Worm (Caenorhabditis elegans) whole organism, L4 larva: ENCODE data around the gene unc-68.

ENCODE experiments used
- D1046.2 ChIP-seq: fragments of 200-800 bp; sonication (Bioruptor generic); IDR thresholded peaks from 2 replicates; pipeline ENCODE4 v1.3.6; 2022; ENCODE audit warnings: missing genetic modification characterization, missing compliant biosample characterization
- F10B5.3 ChIP-seq: sonication (generic microtip); optimal IDR thresholded peaks from 2 replicates; lab custom pipeline; 2016; ENCODE audit warnings: mild to moderate bottlenecking, missing genetic modification characterization, missing compliant biosample characterization
- F44E2.7 ChIP-seq: fragments of 200-800 bp; sonication (Bioruptor generic); IDR thresholded peaks from 2 replicates; pipeline ENCODE4 v2.1.2; 2022; ENCODE audit warnings: missing genetic modification characterization, missing compliant biosample characterization
- F49E8.2 ChIP-seq: sonication (generic microtip); optimal IDR thresholded peaks from 2 replicates; lab custom pipeline; 2016; ENCODE audit warnings: missing compliant biosample characterization, mild to moderate bottlenecking, missing genetic modification characterization, borderline replicate concordance
- Y5F2A.4 ChIP-seq: fragments of 200-800 bp; sonication (Bioruptor generic); optimal IDR thresholded peaks from 2 replicates; lab custom pipeline; 2018; ENCODE audit warnings: mild to moderate bottlenecking, missing genetic modification characterization, missing compliant biosample characterization
- ZK337.2 ChIP-seq: fragments of 200-800 bp; sonication (Bioruptor generic); IDR thresholded peaks from 2 replicates; pipeline ENCODE4 v1.3.6; 2022; ENCODE audit warnings: missing genetic modification reagents, missing genetic modification characterization, missing compliant biosample characterization
- aha-1 ChIP-seq: fragments of 150-350 bp; peaks from one replicate; lab custom pipeline; 2014; ENCODE audit warnings: missing biosample characterization, missing genetic modification characterization
- aly-2 ChIP-seq: sonication (generic microtip); optimal IDR thresholded peaks from 2 replicates; lab custom pipeline; 2018; ENCODE audit warnings: missing biosample characterization, missing genetic modification characterization
- arid-1 ChIP-seq: fragments of 200-800 bp; sonication (Bioruptor generic); conservative IDR thresholded peaks from 2 replicates; pipeline ENCODE4 v1.3.6; 2022; ENCODE audit warnings: missing genetic modification reagents, missing genetic modification characterization, missing compliant biosample characterization
- daf-12 ChIP-seq: fragments of 150-350 bp; optimal IDR thresholded peaks from 2 replicates; lab custom pipeline; 2014; ENCODE audit warnings: missing biosample characterization, missing genetic modification reagents, missing genetic modification characterization
- daf-16 ChIP-seq, 3 experiments: sonication (generic microtip); optimal IDR thresholded peaks; 2 replicates each; lab custom pipeline; 2016 to 2017; ENCODE audit warnings: missing genetic modification characterization in 3 of 3, missing genetic modification reagents in 3 of 3, mild to moderate bottlenecking in 2 of 3, missing compliant biosample characterization in 2 of 3, missing biosample characterization in 1 of 3, moderate library complexity in 1 of 3
- daf-19 ChIP-seq: fragments of 200-800 bp; sonication (Bioruptor generic); conservative IDR thresholded peaks from 2 replicates; pipeline ENCODE4 v1.3.6; 2022; ENCODE audit warnings: missing genetic modification characterization, missing compliant biosample characterization
- dmd-6 ChIP-seq: fragments of 200-800 bp; sonication (Bioruptor generic); IDR thresholded peaks from 2 replicates; pipeline ENCODE4 v1.3.6; 2022; ENCODE audit warnings: missing genetic modification reagents, missing genetic modification characterization, missing compliant biosample characterization
- dmd-8 ChIP-seq: fragments of 200-800 bp; sonication (Bioruptor generic); IDR thresholded peaks from 2 replicates; pipeline ENCODE4 v1.3.6; 2022; ENCODE audit warnings: missing genetic modification characterization, missing compliant biosample characterization
- dpl-1 ChIP-seq: fragments of 150-350 bp; optimal IDR thresholded peaks from 2 replicates; lab custom pipeline; 2014; ENCODE audit warnings: missing biosample characterization, missing genetic modification reagents, missing genetic modification characterization
- egl-43 ChIP-seq: fragments of 200-800 bp; sonication (Bioruptor generic); IDR thresholded peaks from 2 replicates; pipeline ENCODE4 v1.3.6; 2022; ENCODE audit warnings: missing genetic modification reagents, missing genetic modification characterization, missing compliant biosample characterization
- fos-1 ChIP-seq: fragments of 150-350 bp; optimal IDR thresholded peaks from 2 replicates; lab custom pipeline; 2014; ENCODE audit warnings: missing biosample characterization, missing genetic modification characterization
- hif-1 ChIP-seq, 2 experiments: sonication (generic microtip); optimal IDR thresholded peaks; 2 replicates each; lab custom pipeline; 2016 to 2017; ENCODE audit warnings: missing compliant biosample characterization in 2 of 2, missing genetic modification characterization in 2 of 2, missing genetic modification reagents in 2 of 2, missing genotype in 2 of 2, mild to moderate bottlenecking in 1 of 2
- hlh-11 ChIP-seq: fragments of 200-800 bp; sonication (Bioruptor generic); optimal IDR thresholded peaks from 2 replicates; lab custom pipeline; 2018; ENCODE audit warnings: mild to moderate bottlenecking, missing genetic modification characterization, missing compliant biosample characterization
- hmg-1.1 ChIP-seq: fragments of 200-800 bp; sonication (Bioruptor generic); IDR thresholded peaks from 2 replicates; pipeline ENCODE4 v1.3.6; 2022; ENCODE audit warnings: missing genetic modification reagents, missing genetic modification characterization, missing compliant biosample characterization
- lim-7 ChIP-seq: fragments of 200-800 bp; sonication (Bioruptor generic); IDR thresholded peaks from 2 replicates; pipeline ENCODE4 v1.3.6; 2022; ENCODE audit warnings: missing genetic modification characterization, missing compliant biosample characterization
- lin-1 ChIP-seq: fragments of 200-800 bp; sonication (Bioruptor generic); IDR thresholded peaks from 2 replicates; pipeline ENCODE4 v1.3.6; 2022; ENCODE audit warnings: missing genetic modification reagents, missing genetic modification characterization, missing compliant biosample characterization
- lin-13 ChIP-seq: fragments of 150-350 bp; optimal IDR thresholded peaks from 2 replicates; lab custom pipeline; 2014; ENCODE audit warnings: missing biosample characterization, missing genetic modification reagents, missing genetic modification characterization
- lin-15B ChIP-seq: fragments of 150-350 bp; sonication (generic microtip); optimal IDR thresholded peaks from 3 replicates; lab custom pipeline; 2014; ENCODE audit warnings: missing biosample characterization, missing genetic modification characterization
- lin-29 ChIP-seq: fragments of 200-800 bp; sonication (Bioruptor generic); IDR thresholded peaks from 2 replicates; pipeline ENCODE4 v1.3.6; 2022; ENCODE audit warnings: missing genetic modification reagents, missing genetic modification characterization, missing compliant biosample characterization
- mes-2 ChIP-seq: sonication (generic microtip); optimal IDR thresholded peaks from 2 replicates; lab custom pipeline; 2016; ENCODE audit warnings: missing genotype, mild to moderate bottlenecking, missing genetic modification characterization, missing compliant biosample characterization; ENCODE audit not compliant: poor library complexity, severe bottlenecking
- nhr-11 ChIP-seq: fragments of 150-350 bp; optimal IDR thresholded peaks from 2 replicates; lab custom pipeline; 2014; ENCODE audit warnings: missing biosample characterization, missing genetic modification characterization
- nhr-237 ChIP-seq: sonication (generic microtip); optimal IDR thresholded peaks from 2 replicates; lab custom pipeline; 2017; ENCODE audit warnings: missing biosample characterization, missing genetic modification characterization
- nhr-41 ChIP-seq: fragments of 200-800 bp; sonication (Bioruptor generic); IDR thresholded peaks from 2 replicates; pipeline ENCODE4 v1.3.6; 2022; ENCODE audit warnings: missing genetic modification reagents, missing genetic modification characterization, missing compliant biosample characterization
- nhr-48 ChIP-seq: sonication (generic microtip); optimal IDR thresholded peaks from 2 replicates; lab custom pipeline; 2016; ENCODE audit warnings: mild to moderate bottlenecking, missing genetic modification characterization, missing compliant biosample characterization
- pqm-1 ChIP-seq: sonication (generic microtip); optimal IDR thresholded peaks from 2 replicates; lab custom pipeline; 2017; ENCODE audit warnings: missing biosample characterization, missing genetic modification characterization
- saeg-2 ChIP-seq: fragments of 200-800 bp; sonication (Bioruptor generic); IDR thresholded peaks from 2 replicates; pipeline ENCODE4 v1.3.6; 2022; ENCODE audit warnings: missing genetic modification reagents, missing genetic modification characterization, missing compliant biosample characterization
- set-16 ChIP-seq: fragments of 200-800 bp; sonication (Bioruptor generic); IDR thresholded peaks from 2 replicates; pipeline ENCODE4 v1.3.6; 2022; ENCODE audit warnings: missing genetic modification reagents, missing genetic modification characterization, missing compliant biosample characterization
- tag-97 ChIP-seq: fragments of 200-800 bp; sonication (Bioruptor generic); IDR thresholded peaks from 2 replicates; pipeline ENCODE4 v1.3.6; 2022; ENCODE audit warnings: missing genetic modification characterization, missing compliant biosample characterization
- unc-62 ChIP-seq, 3 experiments: fragments of 150-350 bp in 1 of 3; sonication (generic microtip); optimal IDR thresholded peaks in 2 of 3; peaks in 1 of 3; 1 replicate in 1 of 3; 2 replicates in 2 of 3; lab custom pipeline; 2014 to 2017; ENCODE audit warnings: missing biosample characterization in 3 of 3, missing genetic modification characterization in 3 of 3, missing genetic modification reagents in 3 of 3, missing genotype in 1 of 3
- zag-1 ChIP-seq: fragments of 150-350 bp; optimal IDR thresholded peaks from 2 replicates; lab custom pipeline; 2014; ENCODE audit warnings: missing biosample characterization, missing genetic modification characterization
- zfp-2 ChIP-seq: sonication (generic microtip); optimal IDR thresholded peaks from 2 replicates; lab custom pipeline; 2016; ENCODE audit warnings: mild to moderate bottlenecking, missing genetic modification characterization, missing compliant biosample characterization
- zip-11 ChIP-seq: fragments of 200-800 bp; sonication (Bioruptor generic); IDR thresholded peaks from 2 replicates; pipeline ENCODE4 v1.3.6; 2022; ENCODE audit warnings: missing genetic modification characterization, missing compliant biosample characterization
- zip-2 ChIP-seq: fragments of 150-350 bp; optimal IDR thresholded peaks from 2 replicates; lab custom pipeline; 2014; ENCODE audit warnings: missing biosample characterization, missing genetic modification characterization

Gene unc-68

DNA sequence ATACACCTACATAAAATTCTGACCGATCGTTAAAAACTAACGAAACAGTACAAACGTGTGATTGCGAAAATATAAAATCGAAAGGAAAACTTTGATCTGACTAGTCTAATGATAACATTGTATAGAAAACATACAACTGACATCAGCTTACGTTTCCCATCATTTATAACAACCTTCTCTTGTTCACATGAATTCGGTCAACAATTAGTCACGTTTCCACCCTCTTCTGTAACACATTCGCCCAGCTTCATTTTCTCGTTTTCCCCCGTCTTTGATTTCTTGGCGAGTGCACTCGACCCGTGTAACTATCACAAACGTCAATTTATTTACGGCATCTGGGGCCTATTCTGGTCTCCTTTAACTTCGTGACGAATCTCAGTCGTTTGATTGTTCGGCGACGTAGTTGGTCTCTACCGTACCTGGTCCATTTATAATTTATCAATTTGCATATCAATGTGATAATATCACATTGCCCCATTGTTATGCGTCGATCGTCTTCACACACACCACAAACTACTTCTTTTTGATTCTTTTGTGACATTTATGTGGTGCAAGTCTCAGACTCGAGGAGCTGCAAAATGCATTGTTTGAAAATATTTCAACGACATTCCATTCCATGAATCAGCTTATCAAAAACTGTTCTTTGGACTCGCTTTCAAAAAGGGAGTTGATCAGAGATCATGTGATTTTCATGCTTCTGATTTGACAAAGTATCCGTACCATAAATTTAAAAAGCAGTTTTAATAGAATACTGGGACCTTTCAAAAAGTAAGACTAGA is 27.8 kb downstream of the unc-68 start (continued):
- TF ChIP-seq aha-1: peak; percentile 89
- TF ChIP-seq mes-2 (tag; lab: Kevin White, UChicago): peak; percentile 35
- peak in 1 of 2 experiments; percentile 64 for TF ChIP-seq unc-62 (GFP tag; optimal IDR thresholded peaks at IDR 0.05 in 1 of 2; lab: Kevin White, UChicago)
- TF ChIP-seq unc-62 (tag; optimal IDR thresholded peaks at IDR 0.05; lab: Kevin White, UChicago): no peak
- TF ChIP-seq nhr-237 (tag; lab: Kevin White, UChicago): no peak
- no peak for TF ChIP-seq ZK337.2 (GFP tag; lab: Robert Waterston, UW)
- no peak for TF ChIP-seq saeg-2
- no peak for TF ChIP-seq nhr-41
- no peak for TF ChIP-seq dmd-8 (GFP tag; lab: Robert Waterston, UW)
- no peak for TF ChIP-seq arid-1 (GFP tag; lab: Robert Waterston, UW)
- TF ChIP-seq fos-1 (tag; lab: Kevin White, UChicago): no peak

DNA sequence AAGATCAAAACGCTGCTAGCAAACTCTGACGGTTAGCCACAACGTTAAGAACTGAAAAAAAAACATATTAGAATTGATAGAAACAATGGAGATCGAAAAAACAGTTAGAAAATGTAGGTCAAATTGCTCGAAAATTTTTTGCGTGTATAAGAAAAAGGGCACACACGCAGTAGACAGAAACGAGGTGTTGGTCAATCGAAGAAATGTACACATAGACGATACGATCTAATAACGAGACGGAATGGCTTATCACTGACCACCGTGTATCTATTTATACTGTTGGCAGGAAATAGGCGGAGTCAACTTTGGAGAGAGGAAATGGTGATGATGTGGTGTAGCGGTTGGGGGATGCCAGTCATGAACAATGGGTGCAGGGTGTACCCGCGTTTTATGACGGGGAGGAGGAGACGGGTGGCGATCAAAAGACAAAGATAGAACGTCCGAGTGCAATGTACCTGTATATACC is 28.6 kb downstream of the unc-68 start, which contains the start of gene odc-1:
Gene odc-1 (minus strand): TSS at position 51 of the 466 bp plus-strand sequence.
- TF ChIP-seq zip-11 (GFP tag; lab: Robert Waterston, UW) (no peak), zip-2 (no peak), daf-16 (GFP tag; optimal IDR thresholded peaks at IDR 0.05; lab: Kevin White, UChicago) (no peak), daf-16 (tag; optimal IDR thresholded peaks at IDR 0.05; lab: Kevin White, UChicago) (peak; percentile 35), hif-1 (tag; optimal IDR thresholded peaks at IDR 0.05; lab: Kevin White, UChicago) (no peak), set-16 (GFP tag; lab: Robert Waterston, UW) (no peak), aly-2 (tag; lab: Kevin White, UChicago) (no peak), lin-15B (no peak), daf-19 (GFP tag; lab: Robert Waterston, UW) (no peak), dmd-6 (GFP tag; lab: Robert Waterston, UW) (no peak), F49E8.2 (tag; lab: Kevin White, UChicago) (no peak), hlh-11 (tag; lab: Kevin White, UChicago) (peak; percentile 11), daf-12 (tag; lab: Kevin White, UChicago) (no peak), zag-1 (tag; lab: Kevin White, UChicago) (no peak), arid-1 (GFP tag; lab: Robert Waterston, UW) (no peak), Y5F2A.4 (GFP tag; lab: Kevin White, UChicago) (no peak), dmd-8 (GFP tag; lab: Robert Waterston, UW) (0 out of 2 replicates have a peak, but pooled peaks have one; percentile 56), nhr-48 (peak; percentile 16), F44E2.7 (no peak), unc-62 (GFP tag; optimal IDR thresholded peaks at IDR 0.05 in 1 of 2; lab: Kevin White, UChicago) (peak in 1 of 2 experiments; percentile 33), unc-62 (tag; optimal IDR thresholded peaks at IDR 0.05; lab: Kevin White, UChicago) (no peak), mes-2 (tag; lab: Kevin White, UChicago) (no peak), egl-43 (0 out of 2 replicates have a peak, but pooled peaks have one; percentile 5)

DNA sequence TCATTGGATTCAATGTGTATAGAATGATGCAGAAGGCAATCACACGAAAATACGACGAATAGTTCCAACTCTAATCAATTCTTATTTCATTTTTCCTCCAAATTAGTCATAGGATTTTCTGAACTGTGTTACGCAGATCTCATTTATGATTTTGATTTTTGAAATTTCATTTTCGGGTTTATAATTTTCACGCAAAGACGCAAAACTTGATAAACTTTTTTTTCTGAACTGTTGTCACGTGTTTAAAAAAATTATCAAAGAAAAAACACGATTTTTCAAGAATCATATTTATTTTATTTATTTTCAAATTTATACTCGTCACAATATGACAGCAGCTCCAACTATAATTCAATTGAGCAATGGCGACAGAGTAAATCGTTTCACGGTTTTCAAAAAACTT is 32.1 kb downstream of the unc-68 start, which contains the start of gene K11C4.1:
Gene K11C4.1 (plus strand): TSS at position 301 of the 400 bp plus-strand sequence.
- no peak for TF ChIP-seq lin-13 (GFP tag; lab: Kevin White, UChicago)
- no peak for TF ChIP-seq lin-1
- TF ChIP-seq tag-97 (GFP tag; lab: Robert Waterston, UW): no peak
- TF ChIP-seq nhr-11 (tag; lab: Kevin White, UChicago): no peak
- no peak for TF ChIP-seq dmd-8 (GFP tag; lab: Robert Waterston, UW)

DNA sequence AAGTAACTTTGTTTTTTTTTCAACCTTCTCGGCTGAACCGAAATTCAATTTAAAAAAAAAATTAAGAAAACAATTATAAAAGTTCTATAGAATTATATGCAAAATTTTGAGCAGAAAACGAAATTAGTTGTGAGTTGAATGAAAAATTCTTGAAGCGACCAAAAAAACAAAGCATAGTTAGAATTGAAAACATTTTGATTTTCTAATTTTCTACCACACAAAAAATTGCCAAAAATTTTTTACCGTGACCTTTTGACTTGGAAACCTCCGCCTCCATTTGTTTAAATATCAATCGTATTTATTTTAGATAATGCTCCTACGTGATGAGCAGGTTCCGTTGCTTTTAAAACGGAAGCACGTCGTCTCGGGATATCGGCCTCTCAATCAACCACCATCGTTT is 34.1 kb downstream of the unc-68 start, which contains the start of gene K11C4.2:
Gene K11C4.2 (plus strand): TSS at position 301 of the 400 bp plus-strand sequence.
- TF ChIP-seq zip-11 (GFP tag; lab: Robert Waterston, UW) (no peak), lin-29 (GFP tag; lab: Robert Waterston, UW) (no peak), pqm-1 (tag; lab: Kevin White, UChicago) (no peak), zfp-2 (tag; lab: Kevin White, UChicago) (no peak), dpl-1 (GFP tag; lab: Kevin White, UChicago) (no peak), hmg-1.1 (no peak), D1046.2 (no peak), F10B5.3 (no peak), lin-15B (no peak), lim-7 (GFP tag; lab: Robert Waterston, UW) (no peak), F44E2.7 (no peak)
